Worm (Caenorhabditis elegans): ENCODE results near the gene fbxb-116.
"Not testable (repeated sequence)": the region's sequence is repeated elsewhere in the genome, so short reads cannot be mapped to it uniquely, and the experiment has no call there.

Gene fbxb-116

ce11 chrV:19264148-19264547, 30.6 kb downstream of the fbxb-116 start, which contains the start of gene F21D9.1:
Gene F21D9.1 (plus strand): TSS chrV:19264448.
- not testable (repeated sequence) for TF ChIP-seq fkh-8, ceh-82, pax-3 (tag; optimal IDR thresholded peaks at IDR 0.05)

ce11 chrV:19276354-19276753, 42.8 kb downstream of the fbxb-116 start:
- TF ChIP-seq vab-15 (tag; optimal IDR thresholded peaks at IDR 0.05) (no peak), sptf-1 (tag; optimal IDR thresholded peaks at IDR 0.05) (no peak), ceh-82 (tag; optimal IDR thresholded peaks at IDR 0.05) (no peak), rnt-1 (tag; optimal IDR thresholded peaks at IDR 0.05) (no peak), Y116A8C.19 (tag; optimal IDR thresholded peaks at IDR 0.05; ENCODE audit: borderline replicate concordance) (no peak), lin-14 (GFP tag; optimal IDR thresholded peaks at IDR 0.05) (no peak), blmp-1 (tag; optimal IDR thresholded peaks at IDR 0.05) (no peak), nhr-71 (tag; optimal IDR thresholded peaks at IDR 0.05) (no peak)

ce11 chrV:19278488-19278887, 44.9 kb downstream of the fbxb-116 start:
- TF ChIP-seq tlp-1 (tag; optimal IDR thresholded peaks at IDR 0.05) (no peak), ztf-11 (tag; optimal IDR thresholded peaks at IDR 0.05) (no peak), ztf-4 (tag; optimal IDR thresholded peaks at IDR 0.05) (no peak), pag-3 (tag; optimal IDR thresholded peaks at IDR 0.05; ENCODE audit: borderline replicate concordance, insufficient read depth) (no peak), C34B4.2 (tag; optimal IDR thresholded peaks at IDR 0.05) (no peak), fos-1 (tag; optimal IDR thresholded peaks at IDR 0.05) (no peak), F16B12.6 (tag; optimal IDR thresholded peaks at IDR 0.05) (no peak), vab-15 (tag; optimal IDR thresholded peaks at IDR 0.05) (no peak), nhr-90 (tag; optimal IDR thresholded peaks at IDR 0.05; ENCODE audit: poor library complexity) (no peak)

- TF ChIP-seq ces-1 (GFP tag; optimal IDR thresholded peaks at IDR 0.05) (no peak), nhr-47 (tag; optimal IDR thresholded peaks at IDR 0.05) (no peak), fkh-4 (tag; optimal IDR thresholded peaks at IDR 0.05; ENCODE audit: borderline replicate concordance) (no peak), snpc-4 (tag; optimal IDR thresholded peaks at IDR 0.05) (no peak), skn-1 (tag; optimal IDR thresholded peaks at IDR 0.05) (no peak), ceh-63 (GFP tag; optimal IDR thresholded peaks at IDR 0.05) (no peak), ztf-11 (tag; optimal IDR thresholded peaks at IDR 0.05) (no peak), pag-3 (tag; optimal IDR thresholded peaks at IDR 0.05; ENCODE audit: borderline replicate concordance, insufficient read depth) (no peak), lin-39 (tag; optimal IDR thresholded peaks at IDR 0.05) (no peak), lin-35 (GFP tag; optimal IDR thresholded peaks at IDR 0.05) (no peak), sup-37 (GFP tag; optimal IDR thresholded peaks at IDR 0.05) (no peak), hlh-4 (tag; optimal IDR thresholded peaks at IDR 0.05) (no peak), mef-2 (tag; optimal IDR thresholded peaks at IDR 0.05) (no peak), aly-2 (tag; optimal IDR thresholded peaks at IDR 0.05) (no peak), mep-1 (tag; optimal IDR thresholded peaks at IDR 0.05) (no peak), pqm-1 (tag; optimal IDR thresholded peaks at IDR 0.05) (no peak), xbp-1 (tag; optimal IDR thresholded peaks at IDR 0.05) (no peak), efl-3 (GFP tag; optimal IDR thresholded peaks at IDR 0.05) (no peak), C34B4.2 (tag; optimal IDR thresholded peaks at IDR 0.05) (no peak), aha-1 (tag; optimal IDR thresholded peaks at IDR 0.05) (no peak)
Measured at ce11 chrV:19279888-19280287, 46.3 kb downstream of the fbxb-116 start, which contains the start of gene F21D9.8. Gene F21D9.8 (minus strand): TSS chrV:19279988.

- TF ChIP-seq nhr-85 (tag) (no peak), sox-4 (tag; optimal IDR thresholded peaks at IDR 0.05) (no peak), aly-2 (tag; optimal IDR thresholded peaks at IDR 0.05) (no peak), nhr-20 (tag; optimal IDR thresholded peaks at IDR 0.05) (no peak), ces-1 (GFP tag; optimal IDR thresholded peaks at IDR 0.05) (no peak), nhr-12 (tag; optimal IDR thresholded peaks at IDR 0.05) (no peak), fos-1 (tag; optimal IDR thresholded peaks at IDR 0.05) (no peak), pag-3 (tag; optimal IDR thresholded peaks at IDR 0.05; ENCODE audit: borderline replicate concordance, insufficient read depth) (no peak), swsn-7 (tag; optimal IDR thresholded peaks at IDR 0.05) (no peak), sptf-1 (tag; optimal IDR thresholded peaks at IDR 0.05) (no peak), isw-1 (GFP tag; IDR thresholded peaks at IDR 0.05) (no peak), nhr-71 (tag; optimal IDR thresholded peaks at IDR 0.05) (no peak), mep-1 (tag; optimal IDR thresholded peaks at IDR 0.05) (no peak), hlh-17 (GFP tag; optimal IDR thresholded peaks at IDR 0.05; ENCODE audit: borderline replicate concordance) (no peak), ceh-90 (tag; optimal IDR thresholded peaks at IDR 0.05) (no peak), unc-62 (GFP tag; optimal IDR thresholded peaks at IDR 0.05) (no peak), ztf-4 (tag; optimal IDR thresholded peaks at IDR 0.05) (no peak), Y116A8C.19 (tag; optimal IDR thresholded peaks at IDR 0.05; ENCODE audit: borderline replicate concordance) (no peak), alr-1 (tag; optimal IDR thresholded peaks at IDR 0.05; ENCODE audit: borderline replicate concordance) (no peak)
Measured at ce11 chrV:19282314-19282713, 48.7 kb downstream of the fbxb-116 start, which contains the start of gene fbxb-117. Gene fbxb-117 (plus strand): TSS chrV:19282614.
